Fruit fly (Drosophila melanogaster) whole organism, embryonic: ENCODE measurements around the gene Jhbp5.

Source experiments
- C15 ChIP-seq: fragments of 200-800 bp; sonication (Bioruptor generic); IDR thresholded peaks from 3 replicates; pipeline ENCODE4 v1.3.6; 2022; ENCODE audit warnings: missing biosample characterization, missing genetic modification characterization
- CG10979 ChIP-seq: fragments of 200-800 bp; sonication (Bioruptor generic); optimal IDR thresholded peaks from 2 replicates; lab custom pipeline; 2018; ENCODE audit warnings: missing biosample characterization, mild to moderate bottlenecking, missing genetic modification characterization, moderate library complexity
- CG11696 ChIP-seq: fragments of 200-800 bp; sonication (Bioruptor generic); IDR thresholded peaks from 2 replicates; pipeline ENCODE4 v1.3.6; 2022; ENCODE audit warnings: missing biosample characterization, missing genetic modification characterization
- CG12391 ChIP-seq: fragments of 200-800 bp; sonication (Bioruptor generic); optimal IDR thresholded peaks from 3 replicates; lab custom pipeline; 2018; ENCODE audit warnings: missing biosample characterization, mild to moderate bottlenecking, missing genetic modification characterization, moderate library complexity
- CG12659 ChIP-seq: fragments of 200-800 bp; sonication (Bioruptor generic); optimal IDR thresholded peaks from 3 replicates; lab custom pipeline; 2017; ENCODE audit warnings: mild to moderate bottlenecking, missing biosample characterization, missing genetic modification reagents, missing genetic modification characterization
- CG1647 ChIP-seq: fragments of 200-800 bp; sonication (Bioruptor generic); optimal IDR thresholded peaks from 3 replicates; lab custom pipeline; 2016; ENCODE audit warnings: missing biosample characterization, missing genetic modification characterization
- CG17612 ChIP-seq: fragments of 200-800 bp; sonication (Bioruptor generic); IDR thresholded peaks from 2 replicates; pipeline ENCODE4 v1.3.6; 2022; ENCODE audit warnings: missing biosample characterization, missing genetic modification characterization
- CG31224 ChIP-seq: fragments of 200-800 bp; sonication (Bioruptor generic); IDR thresholded peaks from 2 replicates; pipeline ENCODE4 v1.3.6; 2022; ENCODE audit warnings: missing biosample characterization, missing genetic modification characterization
- CG3163 ChIP-seq: fragments of 200-800 bp; sonication (Bioruptor generic); optimal IDR thresholded peaks from 3 replicates; lab custom pipeline; 2016; ENCODE audit warnings: missing biosample characterization, missing genetic modification characterization
- CG32532 ChIP-seq: fragments of 200-800 bp; sonication (Bioruptor generic); IDR thresholded peaks from 2 replicates; pipeline ENCODE4 v1.3.6; 2022; ENCODE audit warnings: missing biosample characterization, missing genetic modification characterization
- CG3407 ChIP-seq: fragments of 200-800 bp; sonication (Bioruptor generic); optimal IDR thresholded peaks from 2 replicates; lab custom pipeline; 2018; ENCODE audit warnings: missing biosample characterization, mild to moderate bottlenecking, missing genetic modification characterization
- CG34422 ChIP-seq: fragments of 200-800 bp; sonication (Bioruptor generic); IDR thresholded peaks from 3 replicates; pipeline ENCODE4 v1.3.6; 2022; ENCODE audit warnings: missing biosample characterization, missing genetic modification characterization
- CG3726 ChIP-seq: fragments of 200-800 bp; sonication (Bioruptor generic); IDR thresholded peaks from 3 replicates; pipeline ENCODE4, ENCODE4 v1.3.6; 2022; ENCODE audit warnings: missing biosample characterization, missing genetic modification characterization
- CG4328 ChIP-seq: fragments of 200-800 bp; sonication (Bioruptor generic); optimal IDR thresholded peaks from 3 replicates; lab custom pipeline; 2017; ENCODE audit warnings: missing biosample characterization, missing genetic modification reagents, missing genetic modification characterization
- CG4617 ChIP-seq: fragments of 200-800 bp; sonication (Bioruptor generic); optimal IDR thresholded peaks from 3 replicates; lab custom pipeline; 2016; ENCODE audit warnings: missing biosample characterization, missing genetic modification characterization, borderline replicate concordance
- CG6683 ChIP-seq: fragments of 200-800 bp; sonication (Bioruptor generic); optimal IDR thresholded peaks from 2 replicates; lab custom pipeline; 2017; ENCODE audit warnings: missing biosample characterization, mild to moderate bottlenecking, missing genetic modification characterization, missing genetic modification reagents
- CG9215 ChIP-seq: fragments of 200-800 bp; sonication (Bioruptor generic); IDR thresholded peaks from 2 replicates; pipeline ENCODE4 v1.3.6; 2022; ENCODE audit warnings: missing biosample characterization, missing genetic modification characterization
- Dad ChIP-seq: fragments of 200-800 bp; sonication (Bioruptor generic); optimal IDR thresholded peaks from 3 replicates; lab custom pipeline; 2016; ENCODE audit warnings: missing biosample characterization, missing genetic modification characterization
- Eip74EF ChIP-seq, 2 experiments: fragments of 200-800 bp in 1 of 2; fragments of >200 bp in 1 of 2; sonication (Bioruptor generic) in 1 of 2; optimal IDR thresholded peaks; 2 replicates each; lab custom pipeline; 2017 to 2019; ENCODE audit warnings: missing biosample characterization in 2 of 2, missing genetic modification characterization in 2 of 2, mild to moderate bottlenecking in 1 of 2, moderate library complexity in 1 of 2
- Ets97D ChIP-seq: fragments of 200-800 bp; sonication (Bioruptor generic); optimal IDR thresholded peaks from 3 replicates; lab custom pipeline; 2016; ENCODE audit warnings: missing biosample characterization, missing genetic modification characterization
- HLHmδ ChIP-seq: fragments of 200-800 bp; sonication (Bioruptor generic); optimal IDR thresholded peaks from 2 replicates; lab custom pipeline; 2018; ENCODE audit warnings: missing biosample characterization, mild to moderate bottlenecking, missing genetic modification characterization, moderate library complexity
- Hr51 ChIP-seq, 2 experiments: fragments of 200-800 bp; sonication (Bioruptor generic); optimal IDR thresholded peaks; 2 replicates in 1 of 2; 3 replicates in 1 of 2; lab custom pipeline; 2016 to 2018; ENCODE audit warnings: missing biosample characterization in 2 of 2, missing genetic modification characterization in 2 of 2, mild to moderate bottlenecking in 1 of 2, moderate library complexity in 1 of 2
- Lim3 ChIP-seq: fragments of 200-800 bp; sonication (Bioruptor generic); IDR thresholded peaks from 2 replicates; pipeline ENCODE4 v1.3.6; 2022; ENCODE audit warnings: missing biosample characterization, missing genetic modification characterization
- MTF-1 ChIP-seq: fragments of 200-800 bp; sonication (Bioruptor generic); optimal IDR thresholded peaks from 2 replicates; lab custom pipeline; 2018; ENCODE audit warnings: missing biosample characterization, mild to moderate bottlenecking, missing genetic modification characterization, borderline replicate concordance
- Mes4 ChIP-seq: fragments of 200-800 bp; sonication (Bioruptor generic); optimal IDR thresholded peaks from 2 replicates; lab custom pipeline; 2016; ENCODE audit warnings: missing biosample characterization, missing genetic modification characterization
- Mrtf ChIP-seq: fragments of 200-800 bp; sonication (Bioruptor generic); IDR thresholded peaks from 3 replicates; pipeline ENCODE4 v1.3.6; 2022; ENCODE audit warnings: missing biosample characterization, missing genetic modification characterization
- NFAT ChIP-seq: fragments of 200-800 bp; sonication (Bioruptor generic); IDR thresholded peaks from 2 replicates; pipeline ENCODE4 v1.3.6; 2022; ENCODE audit warnings: missing biosample characterization, missing genetic modification characterization
- Nf-YA ChIP-seq: fragments of 200-800 bp; sonication (Bioruptor generic); IDR thresholded peaks from 2 replicates; pipeline ENCODE4 v1.3.6; 2022; ENCODE audit warnings: missing biosample characterization, missing genetic modification characterization
- Poxn ChIP-seq: fragments of 200-800 bp; sonication (Bioruptor generic); IDR thresholded peaks from 2 replicates; pipeline ENCODE4 v1.3.6; 2022; ENCODE audit warnings: missing biosample characterization, missing genetic modification characterization
- Ravus ChIP-seq: fragments of 200-800 bp; sonication (Bioruptor generic); IDR thresholded peaks from 2 replicates; pipeline ENCODE4 v1.3.6; 2022; ENCODE audit warnings: missing biosample characterization, missing genetic modification characterization
- Rx ChIP-seq: fragments of 200-800 bp; sonication (Bioruptor generic); IDR thresholded peaks from 2 replicates; pipeline ENCODE4 v1.3.6; 2022; ENCODE audit warnings: missing biosample characterization, missing genetic modification characterization
- Stat92E ChIP-seq, 3 experiments: fragments of >200 bp in 2 of 3; fragments of 200-800 bp in 1 of 3; sonication (Bioruptor generic) in 1 of 3; optimal IDR thresholded peaks; 2 replicates each; lab custom pipeline; 2017 to 2019; ENCODE audit warnings: missing biosample characterization in 3 of 3, missing genetic modification characterization in 3 of 3, mild to moderate bottlenecking in 1 of 3, moderate library complexity in 1 of 3
- Taf1 ChIP-seq: fragments of 200-800 bp; sonication (Bioruptor generic); IDR thresholded peaks from 2 replicates; pipeline ENCODE4 v1.3.6; 2022; ENCODE audit warnings: missing biosample characterization, missing genetic modification characterization
- al ChIP-seq: fragments of 200-800 bp; sonication (Bioruptor generic); IDR thresholded peaks from 2 replicates; pipeline ENCODE4 v1.3.6; 2022; ENCODE audit warnings: missing biosample characterization, missing genetic modification characterization
- ap ChIP-seq: fragments of 200-800 bp; sonication (Bioruptor generic); IDR thresholded peaks from 2 replicates; pipeline ENCODE4 v1.3.6; 2022; ENCODE audit warnings: missing biosample characterization, missing genetic modification characterization
- ara ChIP-seq: fragments of 200-800 bp; sonication (Bioruptor generic); IDR thresholded peaks from 2 replicates; pipeline ENCODE4 v1.3.6; 2022; ENCODE audit warnings: missing biosample characterization, missing genetic modification characterization
- cad ChIP-seq: fragments of >200 bp; optimal IDR thresholded peaks from 2 replicates; lab custom pipeline; 2017; ENCODE audit warnings: missing biosample characterization, missing genetic modification characterization
- dan ChIP-seq: fragments of 200-800 bp; sonication (Bioruptor generic); IDR thresholded peaks from 2 replicates; pipeline ENCODE4 v1.3.6; 2022; ENCODE audit warnings: missing biosample characterization, missing genetic modification characterization
- dysf ChIP-seq: fragments of 200-800 bp; sonication (Bioruptor generic); IDR thresholded peaks from 3 replicates; pipeline ENCODE4 v1.3.6; 2022; ENCODE audit warnings: missing biosample characterization, missing genetic modification characterization
- fd3F ChIP-seq: fragments of 200-800 bp; sonication (Bioruptor generic); optimal IDR thresholded peaks from 2 replicates; lab custom pipeline; 2018; ENCODE audit warnings: missing biosample characterization, mild to moderate bottlenecking, missing genetic modification characterization, moderate library complexity
- ftz-f1 ChIP-seq: fragments of 200-800 bp; sonication (Bioruptor generic); optimal IDR thresholded peaks from 2 replicates; lab custom pipeline; 2016; ENCODE audit warnings: missing biosample characterization, missing genetic modification characterization
- gce ChIP-seq: fragments of 200-800 bp; sonication (Bioruptor generic); IDR thresholded peaks from 3 replicates; pipeline ENCODE4 v1.3.6; 2022; ENCODE audit warnings: missing biosample characterization, missing genetic modification characterization
- nau ChIP-seq: fragments of 200-800 bp; sonication (Bioruptor generic); optimal IDR thresholded peaks from 3 replicates; lab custom pipeline; 2017; ENCODE audit warnings: missing biosample characterization, mild to moderate bottlenecking, missing genetic modification characterization, missing genetic modification reagents
- pan ChIP-seq, 4 experiments: fragments of >200 bp in 3 of 4; fragments of 200-800 bp in 1 of 4; sonication (Bioruptor generic) in 1 of 4; optimal IDR thresholded peaks in 3 of 4; IDR thresholded peaks in 1 of 4; 2 replicates each; pipeline versions ENCODE4 v1.3.6 to Lab custom; 2017 to 2022; ENCODE audit warnings: missing biosample characterization in 2 of 4, missing genetic modification characterization in 2 of 4, mixed read lengths in 1 of 4
- pfk ChIP-seq: fragments of 200-800 bp; sonication (Bioruptor generic); optimal IDR thresholded peaks from 2 replicates; lab custom pipeline; 2018; ENCODE audit warnings: missing biosample characterization, mild to moderate bottlenecking, missing genetic modification characterization, moderate library complexity
- trh ChIP-seq: fragments of 200-800 bp; sonication (Bioruptor generic); optimal IDR thresholded peaks from 2 replicates; lab custom pipeline; 2016; ENCODE audit warnings: missing biosample characterization, missing genetic modification characterization
- zen2 ChIP-seq: fragments of 200-800 bp; sonication (Bioruptor generic); IDR thresholded peaks from 3 replicates; pipeline ENCODE4 v1.3.6; 2022; ENCODE audit warnings: missing biosample characterization, missing genetic modification characterization; ENCODE audit not compliant: partially characterized antibody

Jhbp5 gene

dm6 chr3R:16071689-16072580 lies 26.0 kb upstream of the Jhbp5 start (continued):
- TF ChIP-seq Mes4 (GFP tag; lab: Kevin White, UChicago) (peak; percentile 54), ap (GFP tag; lab: Robert Waterston, UW) (peak; percentile 69), zen2 (GFP tag; lab: Robert Waterston, UW) (no peak), Lim3 (GFP tag; lab: Robert Waterston, UW) (peak; percentile 12; the same call in 1 of the 2 replicates), Poxn (GFP tag; lab: Robert Waterston, UW) (no peak), MTF-1 (GFP tag; lab: Kevin White, UChicago) (no peak), Ravus (GFP tag; lab: Robert Waterston, UW) (peak; percentile 17; the same call in 1 of the 2 replicates), trh (GFP tag; lab: Kevin White, UChicago) (no peak), CG31224 (GFP tag; lab: Robert Waterston, UW) (peak; percentile 32; the same call in 1 of the 2 replicates), HLHmδ (GFP tag; lab: Kevin White, UChicago) (no peak), CG11696 (peak; percentile 57; the same call in 1 of the 2 replicates), Dad (GFP tag; lab: Kevin White, UChicago) (no peak), CG4328 (GFP tag; lab: Kevin White, UChicago) (no peak), ara (peak; percentile 92), Rx (GFP tag; lab: Robert Waterston, UW) (no peak), CG1647 (no peak), CG3163 (GFP tag; lab: Kevin White, UChicago) (no peak), Mrtf (GFP tag; lab: Robert Waterston, UW) (peak; percentile 42; the same call in 1 of the 3 replicates), CG17612 (no peak), dysf (GFP tag; lab: Robert Waterston, UW) (peak; percentile 64), gce (GFP tag; lab: Robert Waterston, UW) (0 out of 3 replicates have a peak, but pooled peaks have one; percentile 35), pfk (GFP tag; lab: Kevin White, UChicago) (no peak), CG3407 (GFP tag; lab: Kevin White, UChicago) (peak; percentile 61), Nf-YA (GFP tag; lab: Robert Waterston, UW) (peak; percentile 56; the same call in 1 of the 2 replicates), fd3F (GFP tag; lab: Kevin White, UChicago) (no peak), CG34422 (GFP tag; lab: Robert Waterston, UW) (peak; percentile 66; the same call in 1 of the 3 replicates), Stat92E (GFP tag; optimal IDR thresholded peaks at IDR 0.05; lab: Kevin White, UChicago) (no peak), CG32532 (GFP tag; lab: Robert Waterston, UW) (peak; percentile 50; the same call in 1 of the 2 replicates), pan (optimal IDR thresholded peaks at IDR 0.05; lab: Kevin White, UChicago) (no peak), pan (GFP tag; optimal IDR thresholded peaks at IDR 0.05 in 1 of 2, IDR thresholded peaks at IDR 0.05 in 1 of 2) (peak in 1 of 2 experiments; percentile 78), cad (GFP tag; lab: Kevin White, UChicago) (no peak), CG12659 (peak; percentile 58), CG4617 (peak; percentile 35), CG10979 (tag; lab: Kevin White, UChicago) (peak; percentile 80), al (no peak), Taf1 (GFP tag; lab: Robert Waterston, UW) (no peak), CG12391 (tag; lab: Kevin White, UChicago) (peak; percentile 78), nau (GFP tag; lab: Kevin White, UChicago) (no peak), CG9215 (GFP tag; lab: Robert Waterston, UW) (no peak), CG3726 (GFP tag; lab: Robert Waterston, UW) (0 out of 3 replicates have a peak, but pooled peaks have one; percentile 7), NFAT (GFP tag; lab: Robert Waterston, UW) (no peak), C15 (GFP tag; lab: Robert Waterston, UW) (no peak), Ets97D (GFP tag; lab: Kevin White, UChicago) (no peak), Eip74EF (GFP tag; optimal IDR thresholded peaks at IDR 0.05; lab: Kevin White, UChicago) (no peak), Hr51 (GFP tag; optimal IDR thresholded peaks at IDR 0.05; lab: Kevin White, UChicago) (peak; percentile 31 to 71), CG6683 (no peak), ftz-f1 (GFP tag; lab: Kevin White, UChicago) (no peak), dan (GFP tag; lab: Robert Waterston, UW) (no peak)
